Fruit fly (Drosophila melanogaster) Kc167 (cell line): ENCODE measurements around the gene CG34328.

Experiments used
- Myc ChIP-seq: fragments of >200 bp; optimal IDR thresholded peaks from 2 replicates; lab custom pipeline; 2017; ENCODE audit warnings: missing external identifiers
- Sin3A ChIP-seq: fragments of >200 bp; optimal IDR thresholded peaks from 2 replicates; lab custom pipeline; 2018; ENCODE audit warnings: missing external identifiers
- h ChIP-seq: fragments of >200 bp; optimal IDR thresholded peaks from 3 replicates; lab custom pipeline; 2018; ENCODE audit warnings: missing external identifiers
- insv ChIP-seq: fragments of >200 bp; optimal IDR thresholded peaks from 3 replicates; lab custom pipeline; 2018; ENCODE audit warnings: missing external identifiers
- psq ChIP-seq: fragments of >200 bp; optimal IDR thresholded peaks from 2 replicates; lab custom pipeline; 2017; ENCODE audit warnings: missing external identifiers
- ttk ChIP-seq: sonication (Bioruptor generic); optimal IDR thresholded peaks from 2 replicates; lab custom pipeline; 2017; ENCODE audit warnings: missing external identifiers

The CG34328 gene

dm6 chrX:18404632-18405238 lies 4.9 kb upstream of the CG34328 start:
- no peak for TF ChIP-seq insv (lab: Kevin White, UChicago)
- no peak for TF ChIP-seq psq (lab: Kevin White, UChicago)
- TF ChIP-seq Sin3A (lab: Kevin White, UChicago): no peak
- no peak for TF ChIP-seq h
- no peak for TF ChIP-seq Myc (lab: Kevin White, UChicago)
- no peak for TF ChIP-seq ttk (lab: Kevin White, UChicago)

- no peak for TF ChIP-seq Myc (lab: Kevin White, UChicago)
- no peak for TF ChIP-seq psq (lab: Kevin White, UChicago)
- no peak for TF ChIP-seq insv (lab: Kevin White, UChicago)
- TF ChIP-seq Sin3A (lab: Kevin White, UChicago): no peak
- no peak for TF ChIP-seq h
- TF ChIP-seq ttk (lab: Kevin White, UChicago): no peak
Measured at dm6 chrX:18404150-18404631, 4.3 kb upstream of the CG34328 start.

- no peak for TF ChIP-seq Sin3A (lab: Kevin White, UChicago)
Measured at dm6 chrX:18402564-18402963, 2.7 kb upstream of the CG34328 start.

- TF ChIP-seq Myc (lab: Kevin White, UChicago) (no peak), h (no peak), ttk (lab: Kevin White, UChicago) (no peak), psq (lab: Kevin White, UChicago) (no peak), insv (lab: Kevin White, UChicago) (no peak), Sin3A (lab: Kevin White, UChicago) (no peak)
Measured at dm6 chrX:18395157-18395556, 4.7 kb downstream of the CG34328 start.

- TF ChIP-seq Myc (lab: Kevin White, UChicago): no peak
- TF ChIP-seq psq (lab: Kevin White, UChicago): no peak
- no peak for TF ChIP-seq h
- no peak for TF ChIP-seq insv (lab: Kevin White, UChicago)
Measured at dm6 chrX:18386784-18387183, 13.1 kb downstream of the CG34328 start, which contains the start of gene Tsf1. Tsf1 (plus strand) TSS chrX:18387084.

- TF ChIP-seq Sin3A (lab: Kevin White, UChicago) (no peak), psq (lab: Kevin White, UChicago) (no peak), ttk (lab: Kevin White, UChicago) (no peak), Myc (lab: Kevin White, UChicago) (no peak), h (no peak), insv (lab: Kevin White, UChicago) (no peak)
Measured at dm6 chrX:18385801-18386200, 14.1 kb downstream of the CG34328 start.

- TF ChIP-seq h: no peak
- TF ChIP-seq Sin3A (lab: Kevin White, UChicago): no peak
- no peak for TF ChIP-seq psq (lab: Kevin White, UChicago)
- no peak for TF ChIP-seq Myc (lab: Kevin White, UChicago)
- no peak for TF ChIP-seq insv (lab: Kevin White, UChicago)
Measured at dm6 chrX:18385056-18385455, 14.8 kb downstream of the CG34328 start, which contains the start of gene betaCOP. betaCOP (minus strand) TSS chrX:18385242.

- no peak for TF ChIP-seq ttk (lab: Kevin White, UChicago)
- TF ChIP-seq h: no peak
- TF ChIP-seq insv (lab: Kevin White, UChicago): no peak
- no peak for TF ChIP-seq Sin3A (lab: Kevin White, UChicago)
- no peak for TF ChIP-seq psq (lab: Kevin White, UChicago)
- no peak for TF ChIP-seq Myc (lab: Kevin White, UChicago)
Measured at dm6 chrX:18379791-18380190, 20.1 kb downstream of the CG34328 start, which contains the start of the genes por and CG6179. por (minus strand) TSS chrX:18379854. CG6179 (plus strand) TSS chrX:18380082.

- TF ChIP-seq psq (lab: Kevin White, UChicago) (no peak), ttk (lab: Kevin White, UChicago) (no peak), Myc (lab: Kevin White, UChicago) (no peak), insv (lab: Kevin White, UChicago) (no peak), h (no peak), Sin3A (lab: Kevin White, UChicago) (no peak)
Measured at dm6 chrX:18374421-18374935, 25.4 kb downstream of the CG34328 start.

- TF ChIP-seq h (no peak), ttk (lab: Kevin White, UChicago) (no peak), Myc (lab: Kevin White, UChicago) (no peak), psq (lab: Kevin White, UChicago) (no peak), insv (lab: Kevin White, UChicago) (no peak), Sin3A (lab: Kevin White, UChicago) (no peak)
Measured at dm6 chrX:18370775-18371735, 28.8 kb downstream of the CG34328 start.

dm6 chrX:18369767-18370166 lies 30.1 kb downstream of the CG34328 start:
- TF ChIP-seq Myc (lab: Kevin White, UChicago): no peak
- no peak for TF ChIP-seq h
- no peak for TF ChIP-seq ttk (lab: Kevin White, UChicago)
- TF ChIP-seq psq (lab: Kevin White, UChicago): no peak
- no peak for TF ChIP-seq insv (lab: Kevin White, UChicago)
- no peak for TF ChIP-seq Sin3A (lab: Kevin White, UChicago)
